Worm (Caenorhabditis elegans) whole organism, L1 larva: ENCODE results near the gene gpr-1.
A peak's percentile ranks its signal among the peaks of the same experiment; 100 is the strongest.

ENCODE experiments used
- ceh-90 ChIP-seq: sonication (generic microtip); optimal IDR thresholded peaks from 2 replicates; lab custom pipeline; 2016; ENCODE audit warnings: missing genetic modification characterization, missing compliant biosample characterization
- efl-1 ChIP-seq, 4 experiments: fragments of 150-350 bp; optimal IDR thresholded peaks in 3 of 4; peaks in 1 of 4; 1 replicate in 1 of 4; 2 replicates in 3 of 4; lab custom pipeline; 2014; ENCODE audit warnings: missing biosample characterization in 2 of 4, missing genetic modification characterization in 2 of 4, missing genetic modification reagents in 2 of 4
- egl-27 ChIP-seq, 2 experiments: fragments of 150-350 bp in 1 of 2; sonication (generic microtip); optimal IDR thresholded peaks; 3 replicates each; lab custom pipeline; 2017 to 2018; ENCODE audit warnings: missing biosample characterization in 2 of 2, missing genetic modification characterization in 2 of 2, missing genetic modification reagents in 2 of 2
- lin-39 ChIP-seq: fragments of 150-350 bp; optimal IDR thresholded peaks from 2 replicates; lab custom pipeline; 2014; ENCODE audit warnings: missing biosample characterization, missing genetic modification reagents, missing genetic modification characterization
- nhr-12 ChIP-seq: sonication (generic microtip); optimal IDR thresholded peaks from 2 replicates; lab custom pipeline; 2017; ENCODE audit warnings: missing biosample characterization, missing genetic modification characterization
- nhr-28 ChIP-seq: fragments of 150-350 bp; optimal IDR thresholded peaks from 2 replicates; lab custom pipeline; 2014; ENCODE audit warnings: missing biosample characterization, missing genetic modification characterization
- nhr-76 ChIP-seq: sonication (generic microtip); optimal IDR thresholded peaks from 2 replicates; lab custom pipeline; 2017; ENCODE audit warnings: missing biosample characterization, missing genetic modification characterization
- nhr-77 ChIP-seq: fragments of 150-350 bp; optimal IDR thresholded peaks from 2 replicates; lab custom pipeline; 2014; ENCODE audit warnings: missing biosample characterization, missing genetic modification characterization
- nhr-90 ChIP-seq: sonication (generic microtip); optimal IDR thresholded peaks from 2 replicates; lab custom pipeline; 2016; ENCODE audit warnings: mild to moderate bottlenecking, missing genetic modification characterization, missing compliant biosample characterization; ENCODE audit not compliant: poor library complexity
- sox-4 ChIP-seq: sonication (generic microtip); optimal IDR thresholded peaks from 2 replicates; lab custom pipeline; 2016; ENCODE audit warnings: missing genetic modification characterization, missing compliant biosample characterization
- swsn-7 ChIP-seq: sonication (generic microtip); optimal IDR thresholded peaks from 2 replicates; lab custom pipeline; 2016; ENCODE audit warnings: missing genetic modification characterization, missing compliant biosample characterization
- unc-62 ChIP-seq: fragments of 150-350 bp; optimal IDR thresholded peaks from 2 replicates; lab custom pipeline; 2014; ENCODE audit warnings: missing biosample characterization, missing genetic modification reagents, missing genetic modification characterization
- vab-15 ChIP-seq: sonication (generic microtip); optimal IDR thresholded peaks from 2 replicates; lab custom pipeline; 2017; ENCODE audit warnings: missing genotype, mild to moderate bottlenecking, missing genetic modification characterization, missing compliant biosample characterization

gpr-1 gene

ce11 chrIII:8678371-8678770 lies 49.6 kb downstream of the gpr-1 start (continued):
- TF ChIP-seq nhr-90 (tag; lab: Kevin White, UChicago) (peak; percentile 61), nhr-77 (tag; lab: Kevin White, UChicago) (peak; percentile 46), nhr-76 (tag; lab: Kevin White, UChicago) (no peak), sox-4 (tag; lab: Kevin White, UChicago) (no peak), nhr-28 (tag; lab: Kevin White, UChicago) (no peak), unc-62 (GFP tag; lab: Kevin White, UChicago) (no peak), egl-27 (tag; optimal IDR thresholded peaks at IDR 0.05; lab: Kevin White, UChicago) (no peak), swsn-7 (peak; percentile 71), lin-39 (tag; lab: Kevin White, UChicago) (no peak), vab-15 (tag; lab: Kevin White, UChicago) (no peak), ceh-90 (tag; lab: Kevin White, UChicago) (peak; percentile 12), efl-1 (optimal IDR thresholded peaks at IDR 0.05; lab: Kevin White, UChicago) (peak; percentile 66 to 70), efl-1 (GFP tag; optimal IDR thresholded peaks at IDR 0.05 in 1 of 2; lab: Kevin White, UChicago) (peak; percentile 55 to 96), nhr-12 (tag; lab: Kevin White, UChicago) (no peak)
